Worm (Caenorhabditis elegans): Measurements from ENCODE around the gene Y73F4A.3.

DNA sequence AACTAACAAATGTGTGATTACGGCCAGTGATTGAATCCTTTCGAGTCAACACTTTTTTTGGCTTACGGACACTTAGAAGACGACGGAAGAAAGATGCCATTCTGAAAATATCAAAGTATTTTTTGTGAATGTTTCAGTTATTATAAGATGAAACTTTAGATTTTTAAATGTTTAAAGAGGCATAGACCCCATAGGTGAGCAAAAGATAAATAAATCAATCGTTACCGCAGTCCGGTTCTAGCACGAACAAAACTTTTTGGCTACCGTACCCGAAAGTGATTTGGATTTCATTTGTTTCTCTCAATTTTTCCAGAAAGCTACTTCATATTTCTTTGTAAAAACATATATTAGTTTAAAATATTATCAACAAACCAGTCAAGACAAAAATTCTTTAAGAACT is 3.2 kb downstream of the Y73F4A.3 start, which contains the start of gene C53D6.7:
- TF ChIP-seq T22C8.4 (GFP tag; IDR thresholded peaks at IDR 0.05), result no peak
- no peak for TF ChIP-seq cog-1 (tag; optimal IDR thresholded peaks at IDR 0.05)
- no peak for TF ChIP-seq klf-2 (GFP tag; conservative IDR thresholded peaks at IDR 0.05)
- no peak for TF ChIP-seq ztf-23 (GFP tag; IDR thresholded peaks at IDR 0.05)
- no peak for TF ChIP-seq med-1 (GFP tag; optimal IDR thresholded peaks at IDR 0.05; ENCODE audit: insufficient read depth)
- TF ChIP-seq flt-1 (GFP tag; IDR thresholded peaks at IDR 0.05), result no peak
- TF ChIP-seq tab-1 (GFP tag; IDR thresholded peaks at IDR 0.05), result no peak
- no peak for TF ChIP-seq ref-1 (GFP tag; conservative IDR thresholded peaks at IDR 0.05)

All from whole organism, midembryonic.